Worm (Caenorhabditis elegans) whole organism, L1 larva: Measurements from ENCODE around the gene noca-1.
A peak's percentile ranks its signal among the peaks of the same experiment; 100 is the strongest.

Experiments used
- alr-1 ChIP-seq: fragments of 200-800 bp; sonication (Bioruptor generic); optimal IDR thresholded peaks from 2 replicates; lab custom pipeline; 2018; ENCODE audit warnings: borderline replicate concordance, mild to moderate bottlenecking, missing genetic modification characterization, missing compliant biosample characterization
- aly-2 ChIP-seq: fragments of 150-350 bp; optimal IDR thresholded peaks from 2 replicates; lab custom pipeline; 2014; ENCODE audit warnings: missing biosample characterization, missing genetic modification characterization
- dsc-1 ChIP-seq: sonication (generic microtip); optimal IDR thresholded peaks from 2 replicates; lab custom pipeline; 2016; ENCODE audit warnings: mild to moderate bottlenecking, missing genetic modification characterization, missing compliant biosample characterization
- egl-27 ChIP-seq, 2 experiments: fragments of 150-350 bp in 1 of 2; sonication (generic microtip); optimal IDR thresholded peaks; 3 replicates each; lab custom pipeline; 2017 to 2018; ENCODE audit warnings: missing biosample characterization in 2 of 2, missing genetic modification characterization in 2 of 2, missing genetic modification reagents in 2 of 2
- lsy-2 ChIP-seq, 2 experiments: fragments of 150-350 bp; optimal IDR thresholded peaks; 2 replicates each; lab custom pipeline; 2014; ENCODE audit warnings: missing biosample characterization in 2 of 2, missing genetic modification characterization in 2 of 2
- nhr-237 ChIP-seq: fragments of 150-350 bp; optimal IDR thresholded peaks from 2 replicates; lab custom pipeline; 2014; ENCODE audit warnings: missing biosample characterization, missing genetic modification characterization

DNA sequence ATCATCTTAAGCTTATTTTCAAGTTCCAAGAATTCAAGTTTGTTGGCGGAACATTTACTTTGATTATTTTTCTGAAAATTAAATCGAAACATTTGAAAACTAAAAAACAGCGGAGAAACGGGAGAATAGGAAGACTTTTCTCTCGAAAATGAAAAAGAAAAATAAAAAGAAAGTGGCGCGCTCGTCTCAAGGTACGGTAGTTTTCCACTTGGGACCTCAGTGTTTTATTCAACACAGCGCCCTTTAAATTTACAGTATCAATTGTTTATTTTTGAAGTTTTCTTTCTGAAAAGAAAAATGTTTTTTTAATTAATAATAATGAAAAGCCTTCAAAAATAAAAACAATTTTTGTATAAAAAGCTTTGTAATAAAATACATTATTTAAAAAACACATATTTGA is 21.2 kb upstream of the noca-1 start:
- peak in 1 of 2 experiments; percentile 51 for TF ChIP-seq lsy-2 (tag; optimal IDR thresholded peaks at IDR 0.05; lab: Kevin White, UChicago)
- TF ChIP-seq egl-27 (tag; optimal IDR thresholded peaks at IDR 0.05; lab: Kevin White, UChicago): no peak
- no peak for TF ChIP-seq dsc-1 (tag; lab: Kevin White, UChicago)
- no peak for TF ChIP-seq aly-2
- no peak for TF ChIP-seq nhr-237
- TF ChIP-seq alr-1 (tag; lab: Kevin White, UChicago): no peak
